Worm (Caenorhabditis elegans) whole organism, L4/young adult: Measurements from ENCODE around the gene elo-9.

Source experiments
- W03F9.2 ChIP-seq: fragments of 150-350 bp; optimal IDR thresholded peaks from 2 replicates; lab custom pipeline; 2014; ENCODE audit warnings: missing biosample characterization, missing genetic modification characterization
- dao-5 ChIP-seq: sonication (generic microtip); optimal IDR thresholded peaks from 2 replicates; lab custom pipeline; 2016; ENCODE audit warnings: missing genotype, missing genetic modification characterization, moderate library complexity, missing compliant biosample characterization
- him-1 ChIP-seq: sonication (generic microtip); optimal IDR thresholded peaks from 2 replicates; lab custom pipeline; 2016; ENCODE audit warnings: missing genotype, missing genetic modification reagents, missing genetic modification characterization, missing compliant biosample characterization

The elo-9 gene

ce11 chrII:14964877-14965276 is 969 bp upstream of the elo-9 start:
- TF ChIP-seq him-1 (tag; lab: Kevin White, UChicago) (no peak), dao-5 (no peak), W03F9.2 (tag; lab: Kevin White, UChicago) (no peak)

- no peak for TF ChIP-seq W03F9.2 (tag; lab: Kevin White, UChicago)
- TF ChIP-seq dao-5 = no peak
- TF ChIP-seq him-1 (tag; lab: Kevin White, UChicago) = no peak
Measured at ce11 chrII:14959273-14959672, 4.6 kb downstream of the elo-9 start.

ce11 chrII:14958113-14958512 is 5.8 kb downstream of the elo-9 start, which contains the start of gene Y53F4B.1:
Y53F4B.1 (minus strand) TSS chrII:14958213.
- TF ChIP-seq W03F9.2 (tag; lab: Kevin White, UChicago) = no peak
- no peak for TF ChIP-seq him-1 (tag; lab: Kevin White, UChicago)
- no peak for TF ChIP-seq dao-5

- TF ChIP-seq W03F9.2 (tag; lab: Kevin White, UChicago) = no peak
Measured at ce11 chrII:14952464-14953064, 11.3 kb downstream of the elo-9 start.

DNA sequence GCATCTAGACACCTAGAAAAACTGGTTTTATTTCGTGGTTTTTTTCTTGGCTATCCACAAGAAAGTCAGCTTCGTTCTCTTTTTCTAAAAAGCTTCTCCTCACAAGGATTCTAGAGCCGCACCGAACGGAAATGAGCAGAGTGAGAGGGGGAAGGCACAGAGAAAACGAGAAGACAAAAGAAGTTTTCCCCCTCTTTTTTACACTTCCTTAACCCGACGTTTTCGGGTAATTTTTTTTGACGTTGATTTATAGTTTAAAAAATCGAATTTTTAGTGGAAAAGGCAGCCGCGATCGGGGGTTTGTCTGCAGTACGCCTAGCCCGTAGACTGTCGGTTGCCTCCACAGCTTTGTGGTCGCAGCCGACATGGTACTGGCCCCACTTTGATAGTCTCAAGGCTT is 17.4 kb downstream of the elo-9 start:
- TF ChIP-seq dao-5 (no peak), him-1 (tag; lab: Kevin White, UChicago) (no peak), W03F9.2 (tag; lab: Kevin White, UChicago) (no peak)

DNA sequence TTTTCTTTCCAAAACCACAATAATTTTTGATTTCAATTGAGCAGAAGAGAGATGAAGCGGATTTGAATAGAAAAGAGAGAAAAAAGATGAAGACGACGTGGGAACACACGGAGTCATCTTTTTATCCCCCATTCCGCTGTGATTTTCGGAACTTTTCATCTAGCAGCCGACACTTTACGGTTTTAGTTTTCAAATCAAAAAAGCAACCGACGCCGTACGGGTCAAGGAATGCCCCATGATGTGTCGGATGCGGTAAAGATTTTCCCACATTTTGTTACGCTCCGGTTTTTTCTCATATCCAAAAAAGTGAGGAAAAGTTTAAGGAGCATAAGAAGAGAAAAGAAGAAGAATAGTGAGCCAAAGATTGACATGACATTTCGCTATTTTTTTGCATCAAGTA is 18.4 kb downstream of the elo-9 start:
- TF ChIP-seq him-1 (tag; lab: Kevin White, UChicago) (no peak), dao-5 (no peak), W03F9.2 (tag; lab: Kevin White, UChicago) (no peak)

- TF ChIP-seq him-1 (tag; lab: Kevin White, UChicago) (no peak), W03F9.2 (tag; lab: Kevin White, UChicago) (no peak), dao-5 (no peak)
Measured at ce11 chrII:14940980-14941379, 22.9 kb downstream of the elo-9 start.

- no peak for TF ChIP-seq W03F9.2 (tag; lab: Kevin White, UChicago)
- TF ChIP-seq him-1 (tag; lab: Kevin White, UChicago) = no peak
- TF ChIP-seq dao-5 = no peak
Measured at ce11 chrII:14940325-14940724, 23.6 kb downstream of the elo-9 start.

DNA sequence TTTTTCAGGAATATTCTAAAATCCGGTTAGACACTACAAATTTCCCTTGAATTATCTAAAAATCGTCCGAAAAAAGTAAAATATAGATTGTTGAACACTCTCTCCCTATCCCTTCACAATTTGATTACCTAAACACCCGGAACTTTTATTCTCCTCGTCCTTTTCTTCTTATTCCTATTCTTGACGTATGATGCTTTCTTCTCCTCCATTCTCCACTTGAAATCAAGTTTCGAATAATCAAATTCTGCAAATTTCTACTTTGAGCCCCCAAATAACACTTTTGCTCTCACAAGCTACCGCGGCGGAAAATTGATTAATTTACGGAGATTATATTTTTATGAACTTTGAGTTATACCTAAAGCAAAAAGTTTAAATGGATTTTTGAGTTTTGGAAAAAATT is 25.6 kb downstream of the elo-9 start:
- TF ChIP-seq him-1 (tag; lab: Kevin White, UChicago) = peak; percentile 13
- TF ChIP-seq W03F9.2 (tag; lab: Kevin White, UChicago) = no peak
- no peak for TF ChIP-seq dao-5

DNA sequence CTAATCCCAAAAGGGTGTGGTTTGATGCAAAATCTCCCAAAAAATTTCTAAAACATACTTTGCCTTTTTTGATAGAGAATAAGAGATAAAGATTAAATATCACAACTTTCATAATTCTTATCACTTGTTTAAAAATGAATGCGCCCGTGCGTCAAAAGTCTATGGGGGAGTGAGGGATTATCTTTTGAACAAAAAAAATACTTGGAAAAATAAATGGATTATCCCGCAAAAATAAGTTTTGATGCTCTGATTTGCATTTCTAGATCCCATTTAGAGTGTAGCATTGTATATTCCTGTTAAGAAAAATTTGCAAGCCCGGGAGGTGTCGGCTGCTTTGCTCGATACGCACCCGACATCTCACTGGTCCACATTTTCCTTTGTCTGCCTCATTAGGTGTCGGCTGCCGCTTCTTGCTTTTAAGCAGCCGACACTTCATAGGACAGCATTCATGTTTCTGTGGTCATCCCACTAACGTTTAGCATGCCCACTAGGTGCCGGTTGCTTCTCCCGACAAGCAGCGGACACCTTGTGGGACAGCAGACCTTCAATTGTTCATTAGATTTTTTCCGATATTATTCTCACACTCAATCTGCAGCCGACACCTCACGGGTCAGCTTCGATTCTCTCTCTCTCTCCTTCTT is 28.4 kb downstream of the elo-9 start:
- no peak for TF ChIP-seq W03F9.2 (tag; lab: Kevin White, UChicago)
- no peak for TF ChIP-seq dao-5
- no peak for TF ChIP-seq him-1 (tag; lab: Kevin White, UChicago)

DNA sequence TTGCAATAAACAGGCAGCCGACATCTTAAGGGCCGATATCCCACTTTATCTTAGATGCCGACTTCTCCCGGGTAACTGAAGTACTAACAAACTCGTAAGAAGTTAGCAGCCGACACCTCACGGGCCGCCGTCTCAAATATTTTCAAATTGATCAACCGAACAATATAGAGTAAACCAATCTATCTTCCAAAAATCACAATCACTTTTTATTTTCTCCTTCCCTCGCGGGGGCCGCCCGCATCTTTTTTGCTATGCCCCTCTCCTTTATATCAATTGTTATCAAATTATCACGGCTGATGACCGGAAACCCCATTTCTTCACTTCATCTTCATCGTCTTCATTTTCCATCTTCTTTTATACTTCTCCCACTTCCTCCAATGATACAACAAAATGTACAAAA is 35.1 kb downstream of the elo-9 start:
- no peak for TF ChIP-seq dao-5
- no peak for TF ChIP-seq him-1 (tag; lab: Kevin White, UChicago)
- no peak for TF ChIP-seq W03F9.2 (tag; lab: Kevin White, UChicago)

ce11 chrII:14919148-14919755 is 44.7 kb downstream of the elo-9 start, which contains the start of gene pde-3:
pde-3 (plus strand) TSS chrII:14919705.
- TF ChIP-seq W03F9.2 (tag; lab: Kevin White, UChicago) (no peak), him-1 (tag; lab: Kevin White, UChicago) (no peak), dao-5 (no peak)

- TF ChIP-seq dao-5 = no peak
- no peak for TF ChIP-seq him-1 (tag; lab: Kevin White, UChicago)
- no peak for TF ChIP-seq W03F9.2 (tag; lab: Kevin White, UChicago)
Measured at ce11 chrII:14916848-14917247, 47.1 kb downstream of the elo-9 start.

ce11 chrII:14910307-14910706 is 53.6 kb downstream of the elo-9 start, which contains the start of gene R03C1.1:
R03C1.1 (minus strand) TSS chrII:14910407.
- no peak for TF ChIP-seq him-1 (tag; lab: Kevin White, UChicago)
- TF ChIP-seq W03F9.2 (tag; lab: Kevin White, UChicago) = no peak
- no peak for TF ChIP-seq dao-5
